Worm (Caenorhabditis elegans): ENCODE measurements around the gene F33A8.4.

F33A8.4 gene

DNA sequence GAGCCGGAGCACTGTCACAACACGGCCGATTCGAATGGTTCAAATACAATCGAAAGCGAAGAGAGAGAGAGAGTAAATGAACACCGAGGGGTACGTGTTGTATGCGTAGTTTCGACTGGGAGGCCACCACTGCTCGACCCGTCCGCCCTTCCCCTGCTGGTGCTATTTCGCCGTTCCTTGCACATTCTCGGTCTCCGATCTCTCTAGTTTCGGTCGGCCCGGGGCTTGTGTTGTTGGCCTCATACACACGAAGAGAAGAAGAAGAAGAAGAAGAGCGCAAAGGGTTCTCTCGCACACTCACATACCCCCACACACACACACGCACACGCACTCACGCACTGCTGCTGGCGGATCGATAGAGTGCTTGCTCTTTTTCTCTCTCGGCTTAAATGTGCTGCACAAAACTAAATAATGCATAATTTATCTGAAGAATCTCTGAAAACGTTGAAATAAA, 5.9 kb downstream of the F33A8.4 start (continued):
- no peak for TF ChIP-seq nhr-25 (tag; optimal IDR thresholded peaks at IDR 0.05; ENCODE audit: borderline replicate concordance, insufficient read depth)
- no peak for TF ChIP-seq pqm-1 (tag; optimal IDR thresholded peaks at IDR 0.05)
- peak; percentile 47 for TF ChIP-seq lin-13 (GFP tag; optimal IDR thresholded peaks at IDR 0.05)
- no peak for TF ChIP-seq nhr-76 (tag; optimal IDR thresholded peaks at IDR 0.05)
- TF ChIP-seq Y105C5A.15 (GFP tag; IDR thresholded peaks at IDR 0.05) = no peak
- TF ChIP-seq F37D6.2 (tag; optimal IDR thresholded peaks at IDR 0.05) = peak; percentile 42
- TF ChIP-seq zip-2 (tag; optimal IDR thresholded peaks at IDR 0.05) = peak; percentile 3
- TF ChIP-seq dmd-9 (GFP tag; IDR thresholded peaks at IDR 0.05) = no peak
- TF ChIP-seq snpc-1.2 (GFP tag; IDR thresholded peaks at IDR 0.05) = no peak
- TF ChIP-seq R02D3.7 (tag; optimal IDR thresholded peaks at IDR 0.05) = no peak
- peak; percentile 85 for TF ChIP-seq set-16 (GFP tag; IDR thresholded peaks at IDR 0.05)
- no peak for TF ChIP-seq gei-8 (GFP tag; optimal IDR thresholded peaks at IDR 0.05)
- peak; percentile 45; the same call in 1 of the 2 replicates for TF ChIP-seq dmd-8 (GFP tag; IDR thresholded peaks at IDR 0.05)
- TF ChIP-seq rbr-2 (tag; optimal IDR thresholded peaks at IDR 0.05) = peak; percentile 89
- TF ChIP-seq mxl-3 (GFP tag; optimal IDR thresholded peaks at IDR 0.05) = peak; percentile 56
- no peak for TF ChIP-seq ztf-11 (tag; optimal IDR thresholded peaks at IDR 0.05)
- peak; percentile 20 for TF ChIP-seq nhr-102 (tag; optimal IDR thresholded peaks at IDR 0.05)
- no peak for TF ChIP-seq F10B5.3 (tag; optimal IDR thresholded peaks at IDR 0.05)
- TF ChIP-seq T20F7.1 (GFP tag; optimal IDR thresholded peaks at IDR 0.05) = peak; percentile 77
- TF ChIP-seq ceh-28 (tag; optimal IDR thresholded peaks at IDR 0.05) = peak; percentile 58
- peak; percentile 58 for TF ChIP-seq nhr-11 (tag; optimal IDR thresholded peaks at IDR 0.05)
- TF ChIP-seq lim-7 (GFP tag; IDR thresholded peaks at IDR 0.05) = no peak
- TF ChIP-seq ZK337.2 (GFP tag; IDR thresholded peaks at IDR 0.05) = no peak
- peak; percentile 13 for TF ChIP-seq lir-3 (tag; optimal IDR thresholded peaks at IDR 0.05)
- peak; percentile 75 for TF ChIP-seq pha-4 (GFP tag; IDR thresholded peaks at IDR 0.05)
- TF ChIP-seq pha-4 (tag; optimal IDR thresholded peaks at IDR 0.05) = no peak
- peak in 1 of 2 experiments; percentile 13 for TF ChIP-seq daf-16 (GFP tag; optimal IDR thresholded peaks at IDR 0.05)
- TF ChIP-seq daf-16 (tag; optimal IDR thresholded peaks at IDR 0.05) = peak; percentile 67
- TF ChIP-seq nhr-41 (GFP tag; IDR thresholded peaks at IDR 0.05) = no peak
- peak; percentile 69 for TF ChIP-seq dve-1 (tag; optimal IDR thresholded peaks at IDR 0.05; ENCODE audit: insufficient read depth)
- peak; percentile 60 for TF ChIP-seq ama-1 (optimal IDR thresholded peaks at IDR 0.05)
- no peak for TF ChIP-seq ceh-32 (tag; optimal IDR thresholded peaks at IDR 0.05; ENCODE audit: poor library complexity)
- peak; percentile 48 for TF ChIP-seq nhr-48 (tag; optimal IDR thresholded peaks at IDR 0.05)
- peak; percentile 58 for TF ChIP-seq dpl-1 (GFP tag; optimal IDR thresholded peaks at IDR 0.05)
- peak; percentile 86 for TF ChIP-seq hlh-11 (tag; optimal IDR thresholded peaks at IDR 0.05)
- TF ChIP-seq madf-9 (GFP tag; conservative IDR thresholded peaks at IDR 0.05) = 0 out of 2 replicates have a peak, but pooled peaks have one; percentile 13
- TF ChIP-seq vab-7 (GFP tag; IDR thresholded peaks at IDR 0.05) = peak; percentile 54; the same call in 1 of the 2 replicates
- 0 out of 2 replicates have a peak, but pooled peaks have one; percentile 63 for TF ChIP-seq ceh-20 (GFP tag; IDR thresholded peaks at IDR 0.05)
- no peak for TF ChIP-seq ZK546.5 (tag; optimal IDR thresholded peaks at IDR 0.05)
- TF ChIP-seq F44E2.7 (GFP tag; IDR thresholded peaks at IDR 0.05) = no peak
- no peak for TF ChIP-seq madf-5 (GFP tag; IDR thresholded peaks at IDR 0.05)
- TF ChIP-seq php-3 (GFP tag; IDR thresholded peaks at IDR 0.05) = no peak
- TF ChIP-seq dmd-6 (GFP tag; IDR thresholded peaks at IDR 0.05) = peak; percentile 63
- TF ChIP-seq lin-29 (GFP tag; IDR thresholded peaks at IDR 0.05) = no peak
- TF ChIP-seq T26A8.4 (GFP tag; IDR thresholded peaks at IDR 0.05) = peak; percentile 62; the same call in 1 of the 2 replicates
- no peak for TF ChIP-seq daf-19 (GFP tag; conservative IDR thresholded peaks at IDR 0.05)
- TF ChIP-seq mes-2 (tag; optimal IDR thresholded peaks at IDR 0.05; ENCODE audit: poor library complexity, severe bottlenecking) = peak; percentile 62
- no peak for TF ChIP-seq F49E8.2 (tag; optimal IDR thresholded peaks at IDR 0.05; ENCODE audit: borderline replicate concordance)
- TF ChIP-seq tag-97 (GFP tag; IDR thresholded peaks at IDR 0.05) = no peak
- peak; percentile 4 to 89 for TF ChIP-seq hif-1 (tag; optimal IDR thresholded peaks at IDR 0.05)
- TF ChIP-seq lin-39 (tag; optimal IDR thresholded peaks at IDR 0.05) = no peak
